Worm (Caenorhabditis elegans) whole organism, L1 larva: ENCODE measurements around the gene F59A1.6.

ENCODE experiments used
- C04F5.9 ChIP-seq: sonication (generic microtip); optimal IDR thresholded peaks from 2 replicates; lab custom pipeline; 2016; ENCODE audit warnings: missing genetic modification characterization, missing compliant biosample characterization
- elt-3 ChIP-seq, 6 experiments: fragments of 150-350 bp in 1 of 6; sonication (generic microtip); optimal IDR thresholded peaks; 2 replicates each; lab custom pipeline; 2017 to 2018; ENCODE audit warnings: missing biosample characterization in 6 of 6, missing genetic modification characterization in 6 of 6, inconsistent platforms in 1 of 6
- nhr-12 ChIP-seq: sonication (generic microtip); optimal IDR thresholded peaks from 2 replicates; lab custom pipeline; 2017; ENCODE audit warnings: missing biosample characterization, missing genetic modification characterization
- nhr-77 ChIP-seq: fragments of 150-350 bp; optimal IDR thresholded peaks from 2 replicates; lab custom pipeline; 2014; ENCODE audit warnings: missing biosample characterization, missing genetic modification characterization
- nhr-85 ChIP-seq: sonication (generic microtip); peaks from one replicate; lab custom pipeline; 2016; ENCODE audit warnings: missing genetic modification characterization, inconsistent platforms, missing compliant biosample characterization
- unc-86 ChIP-seq: sonication (generic microtip); optimal IDR thresholded peaks from 2 replicates; lab custom pipeline; 2016; ENCODE audit warnings: missing genetic modification characterization, missing compliant biosample characterization
- zip-4 ChIP-seq: fragments of 200-800 bp; sonication (Bioruptor generic); optimal IDR thresholded peaks from 2 replicates; lab custom pipeline; 2018; ENCODE audit warnings: mild to moderate bottlenecking, missing genetic modification characterization, moderate library complexity, missing compliant biosample characterization

ce11 chrV:17724704-17725103 lies 39.8 kb downstream of the F59A1.6 start, which contains the start of gene fat-5:
- TF ChIP-seq nhr-77 (tag; lab: Kevin White, UChicago): no peak
- TF ChIP-seq zip-4 (GFP tag; lab: Kevin White, UChicago): no peak
- TF ChIP-seq elt-3 (tag; optimal IDR thresholded peaks at IDR 0.05; lab: Kevin White, UChicago): no peak
- TF ChIP-seq C04F5.9: no peak
- TF ChIP-seq nhr-12: no peak
- no peak for TF ChIP-seq unc-86 (tag; lab: Kevin White, UChicago)
- TF ChIP-seq nhr-85 (tag; lab: Kevin White, UChicago): no peak
